Worm (Caenorhabditis elegans) whole organism, early embryonic: ENCODE data around the gene T24C2.3.

Source experiments
- B0310.2 ChIP-seq: sonication (generic microtip); optimal IDR thresholded peaks from 2 replicates; lab custom pipeline; 2016; ENCODE audit warnings: mild to moderate bottlenecking, missing genetic modification characterization, missing compliant biosample characterization
- F13C5.2 ChIP-seq: sonication (generic microtip); optimal IDR thresholded peaks from 2 replicates; lab custom pipeline; 2017; ENCODE audit warnings: mild to moderate bottlenecking, missing genetic modification characterization, inconsistent platforms, missing compliant biosample characterization
- aly-1 ChIP-seq: sonication (generic microtip); optimal IDR thresholded peaks from 2 replicates; lab custom pipeline; 2016; ENCODE audit warnings: missing genetic modification characterization, missing compliant biosample characterization
- ama-1 ChIP-seq: fragments of 150-350 bp; optimal IDR thresholded peaks from 2 replicates; lab custom pipeline; 2014
- ceh-13 ChIP-seq: fragments of 200-800 bp; sonication (Bioruptor generic); optimal IDR thresholded peaks from 2 replicates; lab custom pipeline; 2018; ENCODE audit warnings: mild to moderate bottlenecking, missing genetic modification characterization, missing compliant biosample characterization
- ceh-36 ChIP-seq: sonication (generic microtip); optimal IDR thresholded peaks from 2 replicates; lab custom pipeline; 2016; ENCODE audit warnings: missing genetic modification characterization, inconsistent platforms, missing compliant biosample characterization
- ets-7 ChIP-seq: sonication (generic microtip); optimal IDR thresholded peaks from 2 replicates; lab custom pipeline; 2016; ENCODE audit warnings: missing genotype, missing genetic modification characterization, missing compliant biosample characterization
- flt-1 ChIP-seq: fragments of 200-800 bp; sonication (Bioruptor generic); IDR thresholded peaks from 2 replicates; pipeline ENCODE4 v1.3.6; 2022; ENCODE audit warnings: missing genetic modification characterization, missing compliant biosample characterization
- hmbx-1 ChIP-seq: sonication (generic microtip); optimal IDR thresholded peaks from 2 replicates; lab custom pipeline; 2016; ENCODE audit warnings: mild to moderate bottlenecking, missing genetic modification characterization, missing compliant biosample characterization
- hmg-4 ChIP-seq: fragments of 200-800 bp; sonication (Bioruptor generic); optimal IDR thresholded peaks from 2 replicates; lab custom pipeline; 2018; ENCODE audit warnings: mild to moderate bottlenecking, missing genetic modification characterization, missing compliant biosample characterization
- hnd-1 ChIP-seq: sonication (generic microtip); optimal IDR thresholded peaks from 2 replicates; lab custom pipeline; 2016; ENCODE audit warnings: missing genetic modification characterization, missing compliant biosample characterization
- pes-1 ChIP-seq: fragments of 200-800 bp; sonication (Bioruptor generic); IDR thresholded peaks from 2 replicates; pipeline ENCODE4 v1.3.6; 2022; ENCODE audit warnings: missing genetic modification reagents, missing genetic modification characterization, missing compliant biosample characterization
- scrt-1 ChIP-seq: fragments of 200-800 bp; sonication (Bioruptor generic); IDR thresholded peaks from 2 replicates; pipeline ENCODE4 v1.3.6; 2022; ENCODE audit warnings: missing genetic modification characterization, missing compliant biosample characterization
- sea-1 ChIP-seq: fragments of 200-800 bp; sonication (Bioruptor generic); conservative IDR thresholded peaks from 2 replicates; pipeline ENCODE4 v1.3.6; 2022; ENCODE audit warnings: missing genetic modification characterization, missing compliant biosample characterization
- tbx-11 ChIP-seq: fragments of 200-800 bp; sonication (Bioruptor generic); IDR thresholded peaks from 2 replicates; pipeline ENCODE4 v1.3.6; 2022; ENCODE audit warnings: missing genetic modification characterization, missing compliant biosample characterization
- tbx-37 ChIP-seq: fragments of 200-800 bp; sonication (Bioruptor generic); conservative IDR thresholded peaks from 2 replicates; pipeline ENCODE4 v1.3.6; 2022; ENCODE audit warnings: missing genetic modification reagents, missing genetic modification characterization, missing compliant biosample characterization
- tra-4 ChIP-seq: sonication (generic microtip); optimal IDR thresholded peaks from 2 replicates; lab custom pipeline; 2017; ENCODE audit warnings: missing genetic modification characterization, missing compliant biosample characterization

T24C2.3 gene

DNA sequence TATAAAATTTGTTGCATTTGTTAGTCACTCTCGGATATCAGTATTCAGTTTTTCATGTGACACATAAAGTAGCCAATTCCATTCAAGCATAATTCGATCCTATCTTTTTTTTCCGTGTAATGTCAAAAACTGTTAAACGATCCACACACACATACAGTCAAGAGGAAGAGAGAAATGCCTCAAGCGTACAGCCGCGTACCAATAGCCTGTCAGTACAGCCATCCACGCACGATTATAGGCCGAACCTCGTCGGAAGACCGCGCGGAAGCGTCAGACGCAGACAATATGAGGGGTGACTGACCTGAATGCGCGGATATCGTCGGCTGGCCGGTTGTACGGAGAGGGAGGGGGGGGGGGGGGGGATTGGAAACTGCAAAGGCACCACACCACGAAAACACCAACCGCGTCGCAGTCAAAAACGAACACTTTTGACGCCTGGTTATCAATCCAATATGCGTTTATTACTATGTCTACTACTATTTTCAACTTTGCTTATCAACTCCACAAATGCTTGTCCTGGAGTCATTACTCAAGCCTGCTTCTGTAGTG is 34.3 kb downstream of the T24C2.3 start, which contains the start of gene let-4:
let-4 (plus strand) TSS at position 357 of the 549 bp plus-strand sequence.
- TF ChIP-seq ceh-36 (tag; lab: Kevin White, UChicago) (peak; percentile 14), hmg-4 (peak; percentile 85), ceh-13 (no peak), tbx-37 (no peak)

DNA sequence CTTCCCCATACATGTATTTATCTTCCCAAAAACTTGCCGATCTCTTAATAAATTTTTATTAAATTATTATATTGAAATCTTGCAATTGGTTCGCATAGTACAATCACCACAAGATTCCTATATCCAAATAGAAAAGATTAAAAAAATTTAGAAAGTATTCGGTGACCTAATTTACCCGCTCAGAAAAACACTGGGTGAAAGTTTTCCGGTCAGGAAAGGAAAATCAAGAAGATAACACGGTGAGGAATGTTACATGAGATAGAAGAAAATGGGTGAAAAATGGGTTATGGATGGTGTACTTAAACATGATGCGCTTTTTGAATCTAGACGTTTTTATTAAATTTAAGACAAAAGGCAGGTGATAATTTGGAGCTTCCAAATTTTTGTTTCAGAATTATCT is 37.5 kb downstream of the T24C2.3 start:
- no peak for TF ChIP-seq sea-1 (GFP tag; lab: Robert Waterston, UW)
- TF ChIP-seq ets-7, result no peak
- TF ChIP-seq ceh-13, result no peak
- no peak for TF ChIP-seq tbx-37
- no peak for TF ChIP-seq ama-1 (lab: Kevin White, UChicago)
- TF ChIP-seq B0310.2, result no peak
- TF ChIP-seq scrt-1 (GFP tag; lab: Robert Waterston, UW), result no peak
- no peak for TF ChIP-seq tra-4
- no peak for TF ChIP-seq F13C5.2
- TF ChIP-seq hnd-1, result no peak

DNA sequence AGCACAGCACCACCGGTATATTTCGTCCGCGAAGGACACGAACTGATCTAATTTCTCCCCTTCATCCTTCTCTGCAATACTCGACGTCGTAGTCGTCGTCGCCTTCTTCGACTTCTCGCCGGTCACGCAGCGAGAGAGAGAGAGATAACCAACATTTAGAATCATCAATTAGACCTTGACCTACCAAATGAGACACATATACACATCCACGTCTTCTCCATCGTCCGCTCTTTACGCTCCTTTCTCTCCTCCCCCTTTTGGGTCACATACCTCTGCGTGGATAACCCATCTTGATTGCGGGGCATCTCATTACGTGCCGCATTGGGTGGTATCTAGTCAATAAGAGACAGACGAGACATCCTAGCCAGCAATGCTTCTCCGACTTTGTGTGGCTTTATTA is 38.1 kb downstream of the T24C2.3 start, which contains the start of gene sym-1:
sym-1 (plus strand) TSS at position 194 of the 400 bp plus-strand sequence.
- TF ChIP-seq ceh-36 (tag; lab: Kevin White, UChicago) (no peak), B0310.2 (no peak), aly-1 (tag; lab: Kevin White, UChicago) (peak; percentile 55), flt-1 (0 out of 2 replicates have a peak, but pooled peaks have one; percentile 6)

DNA sequence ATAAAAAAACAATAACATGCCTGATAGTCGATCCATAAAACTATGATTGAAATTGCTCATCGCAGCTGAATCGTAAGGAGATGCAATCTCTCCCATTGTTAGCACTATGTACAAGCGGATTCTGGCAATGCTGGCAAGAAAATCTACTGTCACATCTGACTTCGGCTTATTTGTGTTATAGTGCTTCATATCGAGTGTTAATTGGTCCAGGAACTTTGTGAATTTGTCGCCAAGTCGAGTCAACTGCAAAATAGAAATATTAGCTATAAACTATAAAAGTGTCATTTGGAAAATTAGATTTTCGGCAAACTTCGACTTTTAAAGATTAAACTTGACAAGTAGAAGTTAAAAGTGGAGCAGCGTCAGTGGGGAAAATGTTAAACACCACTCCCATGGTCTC is 41.0 kb downstream of the T24C2.3 start:
- TF ChIP-seq ets-7 (no peak), flt-1 (no peak), tra-4 (no peak), ama-1 (lab: Kevin White, UChicago) (no peak), ceh-13 (no peak), F13C5.2 (no peak), ceh-36 (tag; lab: Kevin White, UChicago) (no peak), hmbx-1 (tag; lab: Kevin White, UChicago) (no peak), tbx-37 (no peak), pes-1 (GFP tag; lab: Robert Waterston, UW) (no peak), sea-1 (GFP tag; lab: Robert Waterston, UW) (no peak), scrt-1 (GFP tag; lab: Robert Waterston, UW) (no peak), B0310.2 (no peak), hmg-4 (no peak), hnd-1 (no peak), tbx-11 (GFP tag; lab: Robert Waterston, UW) (no peak), aly-1 (tag; lab: Kevin White, UChicago) (no peak)

DNA sequence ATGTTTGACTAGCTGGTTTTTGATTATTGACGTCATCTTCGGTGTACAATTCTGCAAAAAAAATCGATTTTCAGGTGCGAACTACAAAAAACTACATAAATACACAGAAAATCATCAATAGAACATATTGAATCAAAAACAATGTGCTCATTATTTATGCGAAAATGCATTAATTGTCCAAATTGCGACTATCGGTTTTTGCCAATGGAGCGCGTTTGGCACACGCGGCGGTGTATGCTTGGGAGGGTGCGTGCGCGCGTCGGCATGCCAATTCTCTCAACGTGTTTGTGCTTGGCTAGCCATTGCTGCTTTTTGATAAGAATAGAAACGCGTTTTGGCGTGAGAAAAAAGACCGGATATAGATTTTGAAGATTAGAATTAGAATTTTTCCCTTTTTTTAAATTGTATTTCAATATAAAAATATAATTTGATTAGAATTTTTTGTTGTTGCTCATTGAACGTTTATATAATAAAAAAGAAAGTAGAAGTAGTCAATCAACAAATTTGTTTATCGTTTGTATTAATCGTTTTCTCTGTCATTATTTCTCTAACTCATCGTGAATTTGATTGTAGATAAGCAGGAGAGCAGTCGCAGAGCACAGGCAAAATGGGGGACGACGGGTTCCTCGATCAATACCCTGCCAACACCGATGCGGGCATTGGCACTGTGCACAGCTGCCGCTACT is 45.9 kb downstream of the T24C2.3 start, which contains the start of the genes C44H4.4 and tap-1:
C44H4.4 (minus strand) TSS at position 51 of the 686 bp plus-strand sequence.
tap-1 (plus strand) TSS at position 574 of the 686 bp plus-strand sequence.
- TF ChIP-seq F13C5.2 (peak; percentile 42), tra-4 (no peak)

DNA sequence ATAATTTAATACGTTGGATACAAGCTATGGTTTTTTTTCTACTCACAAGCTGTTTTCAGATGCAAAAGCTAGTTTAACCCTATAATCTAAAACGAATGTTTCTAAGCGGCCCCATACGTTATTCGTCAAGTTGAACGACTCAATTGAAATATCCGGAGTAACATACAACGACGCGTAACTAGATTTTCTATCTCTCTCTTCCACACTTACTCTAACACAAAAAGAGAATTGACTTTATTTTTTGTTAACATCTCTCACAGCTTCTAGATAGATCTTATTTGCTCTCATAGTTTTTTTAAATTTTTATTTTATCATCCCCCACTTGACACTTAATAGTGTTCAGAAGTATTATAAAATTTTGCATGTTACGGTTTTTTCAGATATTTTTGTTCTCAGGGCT is 49.9 kb downstream of the T24C2.3 start:
- TF ChIP-seq F13C5.2 (no peak), aly-1 (tag; lab: Kevin White, UChicago) (no peak), ama-1 (lab: Kevin White, UChicago) (no peak), scrt-1 (GFP tag; lab: Robert Waterston, UW) (no peak), tra-4 (no peak), hnd-1 (no peak), B0310.2 (no peak), hmg-4 (no peak), sea-1 (GFP tag; lab: Robert Waterston, UW) (no peak), pes-1 (GFP tag; lab: Robert Waterston, UW) (no peak), tbx-11 (GFP tag; lab: Robert Waterston, UW) (no peak), ceh-13 (no peak)
